Worm (Caenorhabditis elegans) whole organism, L4 larva: Measurements from ENCODE around the gene lgmn-1.

Experiments used
- egl-27 ChIP-seq: sonication (generic microtip); optimal IDR thresholded peaks from 3 replicates; lab custom pipeline; 2017; ENCODE audit warnings: missing biosample characterization, missing genetic modification reagents, missing genetic modification characterization
- jun-1 ChIP-seq: fragments of 150-350 bp; optimal IDR thresholded peaks from 2 replicates; lab custom pipeline; 2014; ENCODE audit warnings: missing biosample characterization, missing genetic modification reagents, missing genetic modification characterization
- lin-13 ChIP-seq: fragments of 150-350 bp; optimal IDR thresholded peaks from 2 replicates; lab custom pipeline; 2014; ENCODE audit warnings: missing biosample characterization, missing genetic modification reagents, missing genetic modification characterization
- nhr-48 ChIP-seq: sonication (generic microtip); optimal IDR thresholded peaks from 2 replicates; lab custom pipeline; 2016; ENCODE audit warnings: mild to moderate bottlenecking, missing genetic modification characterization, missing compliant biosample characterization
- pha-4 ChIP-seq, 2 experiments: fragments of 150-350 bp in 1 of 2; fragments of 200-800 bp in 1 of 2; sonication (Bioruptor generic) in 1 of 2; IDR thresholded peaks in 1 of 2; optimal IDR thresholded peaks in 1 of 2; 2 replicates each; pipeline versions ENCODE4 v1.3.6 to Lab custom; 2014 to 2022; ENCODE audit warnings: missing genetic modification characterization in 2 of 2, missing genetic modification reagents in 2 of 2, missing biosample characterization in 1 of 2, missing compliant biosample characterization in 1 of 2

ce11 chrV:12537505-12537904 lies 24.6 kb downstream of the lgmn-1 start:
- TF ChIP-seq pha-4 (GFP tag; IDR thresholded peaks at IDR 0.05; lab: Robert Waterston, UW) (no peak), pha-4 (tag; optimal IDR thresholded peaks at IDR 0.05; lab: Kevin White, UChicago) (no peak), egl-27 (tag; lab: Kevin White, UChicago) (no peak), nhr-48 (tag; lab: Kevin White, UChicago) (no peak), jun-1 (tag; lab: Kevin White, UChicago) (no peak), lin-13 (GFP tag; lab: Kevin White, UChicago) (no peak)
